Fruit fly (Drosophila melanogaster) whole organism, wandering third instar larva: ENCODE results near the gene BG642163.

Source experiments
- CG32264 ChIP-seq: fragments of 200-800 bp; sonication (Bioruptor generic); optimal IDR thresholded peaks from 2 replicates; lab custom pipeline; 2016; ENCODE audit warnings: missing biosample characterization, missing genetic modification characterization
- Jra ChIP-seq: sonication (Bioruptor generic); optimal IDR thresholded peaks from 2 replicates; lab custom pipeline; 2016; ENCODE audit warnings: missing biosample characterization, missing genetic modification characterization
- OdsH ChIP-seq: fragments of 200-800 bp; sonication (Bioruptor generic); optimal IDR thresholded peaks from 2 replicates; lab custom pipeline; 2016; ENCODE audit warnings: missing biosample characterization, mild to moderate bottlenecking, missing genetic modification characterization
- dl ChIP-seq, 2 experiments: fragments of 175-275, 200-275 bp in 1 of 2; fragments of 200-275 bp in 1 of 2; sonication (Bioruptor generic); optimal IDR thresholded peaks; lab custom pipeline; 2018; ENCODE audit warnings: mild to moderate bottlenecking in 2 of 2, missing biosample characterization in 2 of 2, missing genetic modification characterization in 2 of 2, moderate library complexity in 2 of 2; ENCODE audit not compliant: partially characterized antibody in 2 of 2, insufficient read depth in 1 of 2
- sage ChIP-seq: fragments of 200-800 bp; sonication (Bioruptor generic); optimal IDR thresholded peaks from 2 replicates; lab custom pipeline; 2016; ENCODE audit warnings: missing biosample characterization, mild to moderate bottlenecking, missing genetic modification characterization

DNA sequence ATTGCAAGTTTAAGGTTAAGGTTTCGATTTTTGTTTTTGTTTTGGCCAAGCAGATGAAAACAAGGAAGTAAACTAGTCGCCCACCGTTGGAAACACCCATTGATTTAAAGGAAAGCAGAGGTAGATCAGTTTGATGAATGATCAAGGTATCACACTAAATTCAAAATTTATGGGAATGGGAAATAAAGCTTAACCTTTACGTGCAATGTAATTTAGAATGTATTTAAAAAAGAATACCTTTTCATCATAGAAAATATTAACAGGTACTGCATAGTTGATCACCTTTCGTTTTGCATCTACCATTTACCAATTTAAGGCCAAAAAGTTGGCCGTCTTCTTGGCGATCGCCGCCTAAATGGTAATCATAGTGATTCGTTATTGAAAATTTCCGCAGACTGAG is 8.1 kb upstream of the BG642163 start:
- TF ChIP-seq sage: no peak
- no peak for TF ChIP-seq CG32264 (GFP tag; lab: Kevin White, UChicago)
- TF ChIP-seq dl (GFP tag; optimal IDR thresholded peaks at IDR 0.05; lab: Kevin White, UChicago; ENCODE audit: insufficient read depth in 1 of 2, partially characterized antibody in 2 of 2): no peak
- no peak for TF ChIP-seq OdsH
- TF ChIP-seq Jra: no peak
